Fruit fly (Drosophila melanogaster) whole organism, embryonic: ENCODE measurements around the gene Rrp45.
A peak's percentile ranks its signal among the peaks of the same experiment; 100 is the strongest.

Experiments used
- CG10431 ChIP-seq: fragments of 200-800 bp; sonication (Bioruptor generic); optimal IDR thresholded peaks from 3 replicates; lab custom pipeline; 2018; ENCODE audit warnings: missing biosample characterization, mild to moderate bottlenecking, missing genetic modification characterization
- CG10959 ChIP-seq: fragments of 200-800 bp; sonication (Bioruptor generic); IDR thresholded peaks from 2 replicates; pipeline ENCODE4 v1.3.6; 2022; ENCODE audit warnings: missing biosample characterization, missing genetic modification characterization
- CG12071 ChIP-seq: fragments of 200-800 bp; sonication (Bioruptor generic); optimal IDR thresholded peaks from 3 replicates; lab custom pipeline; 2018; ENCODE audit warnings: missing biosample characterization, mild to moderate bottlenecking, missing genetic modification characterization
- CG12155 ChIP-seq: fragments of 200-800 bp; sonication (Bioruptor generic); optimal IDR thresholded peaks from 3 replicates; lab custom pipeline; 2016; ENCODE audit warnings: missing biosample characterization, missing genetic modification characterization
- CG13287 ChIP-seq: fragments of 200-800 bp; sonication (Bioruptor generic); IDR thresholded peaks from 2 replicates; pipeline ENCODE4 v1.3.6; 2022; ENCODE audit warnings: missing biosample characterization, missing genetic modification characterization; ENCODE audit not compliant: partially characterized antibody
- CG13296 ChIP-seq: fragments of 200-800 bp; sonication (Bioruptor generic); optimal IDR thresholded peaks from 3 replicates; lab custom pipeline; 2018; ENCODE audit warnings: missing biosample characterization, mild to moderate bottlenecking, missing genetic modification characterization
- CG14965 ChIP-seq: fragments of 200-800 bp; sonication (Bioruptor generic); optimal IDR thresholded peaks from 2 replicates; lab custom pipeline; 2016; ENCODE audit warnings: missing biosample characterization, missing genetic modification characterization, borderline replicate concordance
- CG1529 ChIP-seq: fragments of 200-800 bp; sonication (Bioruptor generic); optimal IDR thresholded peaks from 3 replicates; lab custom pipeline; 2018; ENCODE audit warnings: missing biosample characterization, missing genetic modification characterization
- CG1603 ChIP-seq: fragments of 200-800 bp; sonication (Bioruptor generic); optimal IDR thresholded peaks from 2 replicates; lab custom pipeline; 2019; ENCODE audit warnings: missing biosample characterization, mild to moderate bottlenecking, missing genetic modification characterization, moderate library complexity
- CG16813 ChIP-seq: fragments of 200-800 bp; sonication (Bioruptor generic); IDR thresholded peaks from 3 replicates; pipeline ENCODE4 v1.3.6; 2022; ENCODE audit warnings: missing biosample characterization, missing genetic modification characterization; ENCODE audit not compliant: partially characterized antibody
- CG18262 ChIP-seq: fragments of 200-800 bp; optimal IDR thresholded peaks from 3 replicates; lab custom pipeline; 2019; ENCODE audit warnings: missing biosample characterization, mild to moderate bottlenecking, missing genetic modification characterization, moderate library complexity
- CG2116 ChIP-seq: fragments of 200-800 bp; sonication (Bioruptor generic); optimal IDR thresholded peaks from 3 replicates; lab custom pipeline; 2018; ENCODE audit warnings: missing biosample characterization, mild to moderate bottlenecking, missing genetic modification characterization
- CG30020 ChIP-seq: fragments of 200-800 bp; optimal IDR thresholded peaks from 2 replicates; lab custom pipeline; 2019; ENCODE audit warnings: missing biosample characterization, mild to moderate bottlenecking, missing genetic modification characterization, moderate library complexity
- CG3065 ChIP-seq: fragments of 200-800 bp; sonication (Bioruptor generic); optimal IDR thresholded peaks from 2 replicates; lab custom pipeline; 2016; ENCODE audit warnings: missing biosample characterization, missing genetic modification characterization
- CG34224 ChIP-seq: fragments of 200-800 bp; sonication (Bioruptor generic); IDR thresholded peaks from 3 replicates; pipeline ENCODE4 v1.3.6; 2022; ENCODE audit warnings: missing biosample characterization, missing genetic modification characterization; ENCODE audit not compliant: partially characterized antibody
- CG34422 ChIP-seq: fragments of 200-800 bp; sonication (Bioruptor generic); IDR thresholded peaks from 3 replicates; pipeline ENCODE4 v1.3.6; 2022; ENCODE audit warnings: missing biosample characterization, missing genetic modification characterization
- CG4404 ChIP-seq: fragments of 200-800 bp; sonication (Bioruptor generic); IDR thresholded peaks from 2 replicates; pipeline ENCODE4 v1.3.6; 2022; ENCODE audit warnings: missing biosample characterization, missing genetic modification characterization
- CG4617 ChIP-seq: fragments of 200-800 bp; sonication (Bioruptor generic); optimal IDR thresholded peaks from 3 replicates; lab custom pipeline; 2016; ENCODE audit warnings: missing biosample characterization, missing genetic modification characterization, borderline replicate concordance
- CG6813 ChIP-seq: fragments of 200-800 bp; sonication (Bioruptor generic); optimal IDR thresholded peaks from 2 replicates; lab custom pipeline; 2017; ENCODE audit warnings: missing biosample characterization, missing genetic modification characterization, mild to moderate bottlenecking, moderate library complexity, missing genetic modification reagents
- CG7745 ChIP-seq: fragments of 200-800 bp; sonication (Bioruptor generic); optimal IDR thresholded peaks from 2 replicates; lab custom pipeline; 2018; ENCODE audit warnings: missing biosample characterization, mild to moderate bottlenecking, missing genetic modification characterization, moderate library complexity
- CG8359 ChIP-seq: fragments of 200-800 bp; sonication (Bioruptor generic); optimal IDR thresholded peaks from 2 replicates; lab custom pipeline; 2017; ENCODE audit warnings: missing biosample characterization, mild to moderate bottlenecking, missing genetic modification characterization, borderline replicate concordance
- CG8924 ChIP-seq: fragments of 200-800 bp; optimal IDR thresholded peaks from 3 replicates; lab custom pipeline; 2019; ENCODE audit warnings: missing biosample characterization, mild to moderate bottlenecking, missing genetic modification characterization, moderate library complexity
- CG9215 ChIP-seq: fragments of 200-800 bp; sonication (Bioruptor generic); IDR thresholded peaks from 2 replicates; pipeline ENCODE4 v1.3.6; 2022; ENCODE audit warnings: missing biosample characterization, missing genetic modification characterization
- CG9876 ChIP-seq: fragments of 200-800 bp; sonication (Bioruptor generic); optimal IDR thresholded peaks from 2 replicates; lab custom pipeline; 2016; ENCODE audit warnings: missing biosample characterization, missing genetic modification characterization
- H2.0 ChIP-seq: fragments of 200-800 bp; sonication (Bioruptor generic); IDR thresholded peaks from 2 replicates; pipeline ENCODE4 v1.3.6; 2022; ENCODE audit warnings: missing biosample characterization, missing genetic modification characterization
- HmgZ ChIP-seq: fragments of 200-800 bp; sonication (Bioruptor generic); optimal IDR thresholded peaks from 2 replicates; lab custom pipeline; 2018; ENCODE audit warnings: missing biosample characterization, mild to moderate bottlenecking, missing genetic modification characterization
- Max ChIP-seq: fragments of 200-800 bp; sonication (Bioruptor generic); optimal IDR thresholded peaks from 2 replicates; lab custom pipeline; 2016; ENCODE audit warnings: missing biosample characterization, mild to moderate bottlenecking, missing genetic modification characterization
- Mrtf ChIP-seq: fragments of 200-800 bp; sonication (Bioruptor generic); IDR thresholded peaks from 3 replicates; pipeline ENCODE4 v1.3.6; 2022; ENCODE audit warnings: missing biosample characterization, missing genetic modification characterization
- NFAT ChIP-seq: fragments of 200-800 bp; sonication (Bioruptor generic); IDR thresholded peaks from 2 replicates; pipeline ENCODE4 v1.3.6; 2022; ENCODE audit warnings: missing biosample characterization, missing genetic modification characterization
- Optix ChIP-seq: fragments of 200-800 bp; sonication (Bioruptor generic); IDR thresholded peaks from 3 replicates; pipeline ENCODE4 v1.3.6; 2022; ENCODE audit warnings: missing biosample characterization, missing genetic modification characterization
- Six4 ChIP-seq: fragments of 200-800 bp; sonication (Bioruptor generic); optimal IDR thresholded peaks from 2 replicates; lab custom pipeline; 2016; ENCODE audit warnings: missing biosample characterization, missing genetic modification characterization
- Sry-δ ChIP-seq: fragments of 200-800 bp; sonication (Bioruptor generic); optimal IDR thresholded peaks from 2 replicates; lab custom pipeline; 2016; ENCODE audit warnings: missing biosample characterization, missing genetic modification characterization
- Vsx1 ChIP-seq: fragments of 200-800 bp; sonication (Bioruptor generic); optimal IDR thresholded peaks from 2 replicates; lab custom pipeline; 2017; ENCODE audit warnings: missing biosample characterization, mild to moderate bottlenecking, missing genetic modification characterization, missing genetic modification reagents
- az2 ChIP-seq: fragments of 200-800 bp; sonication (Bioruptor generic); optimal IDR thresholded peaks from 3 replicates; lab custom pipeline; 2016; ENCODE audit warnings: missing biosample characterization, missing genetic modification characterization
- bsh ChIP-seq, 2 experiments: fragments of 200-800 bp; sonication (Bioruptor generic); optimal IDR thresholded peaks; 2 replicates each; lab custom pipeline; 2017 to 2018; ENCODE audit warnings: mild to moderate bottlenecking in 2 of 2, missing biosample characterization in 2 of 2, missing genetic modification characterization in 2 of 2, moderate library complexity in 1 of 2
- crc ChIP-seq: fragments of 200-800 bp; sonication (Bioruptor generic); optimal IDR thresholded peaks from 2 replicates; lab custom pipeline; 2016; ENCODE audit warnings: missing biosample characterization, missing genetic modification characterization
- danr ChIP-seq: fragments of 200-800 bp; sonication (Bioruptor generic); IDR thresholded peaks from 2 replicates; pipeline ENCODE4 v1.3.6; 2022; ENCODE audit warnings: missing biosample characterization, missing genetic modification characterization
- emc ChIP-seq: fragments of 200-800 bp; sonication (Bioruptor generic); optimal IDR thresholded peaks from 2 replicates; lab custom pipeline; 2016; ENCODE audit warnings: missing biosample characterization, missing genetic modification characterization
- esg ChIP-seq: fragments of 200-800 bp; sonication (Bioruptor generic); conservative IDR thresholded peaks from 2 replicates; pipeline ENCODE4 v1.3.6; 2022; ENCODE audit warnings: missing biosample characterization, missing genetic modification characterization
- gce ChIP-seq: fragments of 200-800 bp; sonication (Bioruptor generic); IDR thresholded peaks from 3 replicates; pipeline ENCODE4 v1.3.6; 2022; ENCODE audit warnings: missing biosample characterization, missing genetic modification characterization
- grau ChIP-seq: fragments of 200-800 bp; optimal IDR thresholded peaks from 3 replicates; lab custom pipeline; 2019; ENCODE audit warnings: missing biosample characterization, mild to moderate bottlenecking, missing genetic modification characterization, moderate library complexity
- grn ChIP-seq: fragments of 200-800 bp; sonication (Bioruptor generic); optimal IDR thresholded peaks from 3 replicates; lab custom pipeline; 2017; ENCODE audit warnings: missing biosample characterization, missing genetic modification characterization
- onecut ChIP-seq: fragments of 200-800 bp; sonication (Bioruptor generic); IDR thresholded peaks from 2 replicates; pipeline ENCODE4 v1.3.6; 2022; ENCODE audit warnings: missing biosample characterization, missing genetic modification characterization
- pho ChIP-seq: fragments of 200-800 bp; sonication (Bioruptor generic); optimal IDR thresholded peaks from 2 replicates; lab custom pipeline; 2016; ENCODE audit warnings: missing biosample characterization, missing genetic modification characterization
- pum ChIP-seq: fragments of 200-800 bp; sonication (Bioruptor generic); optimal IDR thresholded peaks from 2 replicates; lab custom pipeline; 2016; ENCODE audit warnings: missing biosample characterization, missing genetic modification characterization
- ranshi ChIP-seq: fragments of 200-800 bp; sonication (Bioruptor generic); IDR thresholded peaks from 2 replicates; pipeline ENCODE4 v1.3.6; 2022; ENCODE audit warnings: missing biosample characterization, missing genetic modification characterization
- sisA ChIP-seq: fragments of 200-800 bp; sonication (Bioruptor generic); IDR thresholded peaks from 2 replicates; pipeline ENCODE4 v1.3.6; 2022; ENCODE audit warnings: missing biosample characterization, missing genetic modification characterization
- slp2 ChIP-seq: fragments of 200-800 bp; sonication (Bioruptor generic); optimal IDR thresholded peaks from 2 replicates; lab custom pipeline; 2016; ENCODE audit warnings: missing biosample characterization, missing genetic modification characterization
- tgo ChIP-seq: fragments of 200-800 bp; sonication (Bioruptor generic); IDR thresholded peaks from 3 replicates; pipeline ENCODE4 v1.3.6; 2022; ENCODE audit warnings: missing biosample characterization, missing genetic modification characterization
- trh ChIP-seq: fragments of 200-800 bp; sonication (Bioruptor generic); optimal IDR thresholded peaks from 2 replicates; lab custom pipeline; 2016; ENCODE audit warnings: missing biosample characterization, missing genetic modification characterization
- yki ChIP-seq: fragments of >200 bp; optimal IDR thresholded peaks from 3 replicates; lab custom pipeline; 2018
- zen2 ChIP-seq: fragments of 200-800 bp; sonication (Bioruptor generic); IDR thresholded peaks from 3 replicates; pipeline ENCODE4 v1.3.6; 2022; ENCODE audit warnings: missing biosample characterization, missing genetic modification characterization; ENCODE audit not compliant: partially characterized antibody

Gene Rrp45

DNA sequence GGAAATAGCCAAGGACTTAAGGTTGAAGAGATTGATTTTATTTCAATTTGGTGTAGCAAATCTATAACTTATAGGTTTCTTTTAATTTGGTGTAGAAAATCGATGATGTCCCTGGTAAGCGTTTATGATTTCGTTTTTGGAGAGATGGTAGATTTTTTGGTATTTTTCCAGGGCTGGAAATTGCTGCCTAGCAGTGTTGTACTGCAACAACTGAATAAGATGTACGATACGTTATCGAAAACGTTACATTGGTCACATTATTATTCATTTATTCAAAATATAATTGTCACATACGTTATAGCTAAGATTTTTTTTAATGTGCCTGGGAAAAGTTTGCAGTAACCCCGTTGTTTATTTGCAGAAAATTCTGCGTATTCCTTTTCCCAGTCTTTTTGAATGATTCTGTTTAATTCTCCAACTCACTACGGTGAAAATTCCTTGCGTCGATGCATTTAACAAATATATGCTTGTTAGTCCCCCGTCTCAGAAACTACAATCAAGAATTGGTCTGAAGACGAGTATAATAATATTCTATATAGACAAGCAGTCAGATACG, 4.1 kb downstream of the Rrp45 start, which contains the start of the genes CG9609 and Sap30 (continued):
- TF ChIP-seq onecut (GFP tag; lab: Robert Waterston, UW), result peak; percentile 84
- no peak for TF ChIP-seq az2 (GFP tag; lab: Kevin White, UChicago)
- TF ChIP-seq CG1529 (GFP tag; lab: Kevin White, UChicago), result no peak
- TF ChIP-seq Mrtf (GFP tag; lab: Robert Waterston, UW), result no peak
- TF ChIP-seq CG13296 (GFP tag; lab: Kevin White, UChicago), result no peak
- no peak for TF ChIP-seq CG7745 (tag; lab: Kevin White, UChicago)
- peak; percentile 15; the same call in 1 of the 2 replicates for TF ChIP-seq CG13287 (GFP tag; lab: Robert Waterston, UW)
- peak; percentile 55 for TF ChIP-seq Sry-δ (GFP tag; lab: Kevin White, UChicago)
- no peak for TF ChIP-seq CG14965 (GFP tag; lab: Kevin White, UChicago)
- TF ChIP-seq CG34224 (GFP tag; lab: Robert Waterston, UW), result no peak
- no peak for TF ChIP-seq CG16813 (GFP tag; lab: Robert Waterston, UW)
- no peak for TF ChIP-seq sisA (GFP tag; lab: Robert Waterston, UW)
- no peak for TF ChIP-seq trh (GFP tag; lab: Kevin White, UChicago)
- TF ChIP-seq Vsx1 (GFP tag; lab: Kevin White, UChicago), result no peak
- no peak for TF ChIP-seq H2.0 (GFP tag; lab: Robert Waterston, UW)
- no peak for TF ChIP-seq esg (GFP tag; lab: Robert Waterston, UW)
- TF ChIP-seq CG4617, result peak; percentile 38
- no peak for TF ChIP-seq CG10431
- no peak for TF ChIP-seq HmgZ (tag; lab: Kevin White, UChicago)
- peak; percentile 98 for TF ChIP-seq CG2116 (GFP tag; lab: Kevin White, UChicago)
- TF ChIP-seq crc (GFP tag; lab: Kevin White, UChicago), result no peak
- no peak for TF ChIP-seq tgo (GFP tag; lab: Robert Waterston, UW)
- no peak for TF ChIP-seq CG9876 (GFP tag; lab: Kevin White, UChicago)
- TF ChIP-seq CG3065 (GFP tag; lab: Kevin White, UChicago), result no peak
- peak; percentile 20 for TF ChIP-seq CG30020 (tag; lab: Kevin White, UChicago)
- no peak for TF ChIP-seq CG6813 (GFP tag; lab: Kevin White, UChicago)
- no peak for TF ChIP-seq Six4 (GFP tag; lab: Kevin White, UChicago)
- 0 out of 3 replicates have a peak, but pooled peaks have one; percentile 15 for TF ChIP-seq gce
- TF ChIP-seq CG1603 (tag; lab: Kevin White, UChicago), result peak; percentile 60
- no peak for TF ChIP-seq Max (GFP tag; lab: Kevin White, UChicago)
- TF ChIP-seq CG8924 (tag; lab: Kevin White, UChicago), result no peak
- no peak for TF ChIP-seq zen2
- TF ChIP-seq Optix (GFP tag; lab: Robert Waterston, UW), result no peak
- no peak for TF ChIP-seq CG12155 (GFP tag; lab: Kevin White, UChicago)
- no peak for TF ChIP-seq CG18262
- no peak for TF ChIP-seq bsh (GFP tag; optimal IDR thresholded peaks at IDR 0.05; lab: Kevin White, UChicago)
- TF ChIP-seq yki (lab: Kevin White, UChicago), result no peak
- TF ChIP-seq emc (GFP tag; lab: Kevin White, UChicago), result no peak
- no peak for TF ChIP-seq grn
- TF ChIP-seq slp2 (GFP tag; lab: Kevin White, UChicago), result no peak
- no peak for TF ChIP-seq pho
- no peak for TF ChIP-seq CG4404 (GFP tag; lab: Robert Waterston, UW)
- TF ChIP-seq CG9215 (GFP tag; lab: Robert Waterston, UW), result no peak
- no peak for TF ChIP-seq ranshi (GFP tag; lab: Robert Waterston, UW)
- TF ChIP-seq danr (GFP tag; lab: Robert Waterston, UW), result no peak
- no peak for TF ChIP-seq NFAT (GFP tag; lab: Robert Waterston, UW)
- no peak for TF ChIP-seq pum (GFP tag; lab: Kevin White, UChicago)
- TF ChIP-seq CG8359, result no peak
- TF ChIP-seq CG10959 (GFP tag; lab: Robert Waterston, UW), result no peak
- TF ChIP-seq CG34422 (GFP tag; lab: Robert Waterston, UW), result no peak
- TF ChIP-seq CG12071 (GFP tag; lab: Kevin White, UChicago), result no peak
- TF ChIP-seq grau (tag; lab: Kevin White, UChicago), result no peak
